Fruit fly (Drosophila melanogaster) whole organism, embryonic: ENCODE measurements around the gene CG9970.

Experiments used
- Adf1 ChIP-seq: fragments of 200-800 bp; sonication (Bioruptor generic); IDR thresholded peaks from 2 replicates; pipeline ENCODE4 v1.3.6; 2022; ENCODE audit warnings: missing biosample characterization, missing genetic modification characterization
- Awh ChIP-seq: fragments of 200-800 bp; sonication (Bioruptor generic); IDR thresholded peaks from 2 replicates; pipeline ENCODE4, ENCODE4 v1.3.6; 2022; ENCODE audit warnings: missing biosample characterization, missing genetic modification characterization
- B-H2 ChIP-seq: fragments of 200-800 bp; sonication (Bioruptor generic); optimal IDR thresholded peaks from 2 replicates; lab custom pipeline; 2018; ENCODE audit warnings: missing biosample characterization, mild to moderate bottlenecking, missing genetic modification characterization
- CG10209 ChIP-seq: fragments of 200-800 bp; sonication (Bioruptor generic); optimal IDR thresholded peaks from 3 replicates; lab custom pipeline; 2017; ENCODE audit warnings: missing biosample characterization, mild to moderate bottlenecking, missing genetic modification characterization, missing genetic modification reagents
- CG10321 ChIP-seq: fragments of 200-800 bp; sonication (Bioruptor generic); IDR thresholded peaks from 2 replicates; pipeline ENCODE4 v1.3.6; 2022; ENCODE audit warnings: missing biosample characterization, missing genetic modification characterization
- CG11085 ChIP-seq: fragments of 200-800 bp; sonication (Bioruptor generic); IDR thresholded peaks from 2 replicates; pipeline ENCODE4 v1.3.6; 2022; ENCODE audit warnings: missing biosample characterization, missing genetic modification characterization
- CG12744 ChIP-seq: fragments of 200-800 bp; sonication (Bioruptor generic); optimal IDR thresholded peaks from 2 replicates; lab custom pipeline; 2016; ENCODE audit warnings: missing biosample characterization, missing genetic modification characterization
- CG14710 ChIP-seq: fragments of 200-800 bp; sonication (Bioruptor generic); optimal IDR thresholded peaks from 3 replicates; lab custom pipeline; 2019; ENCODE audit warnings: missing biosample characterization, mild to moderate bottlenecking, missing genetic modification characterization, moderate library complexity
- CG15601 ChIP-seq: fragments of 200-800 bp; sonication (Bioruptor generic); optimal IDR thresholded peaks from 3 replicates; lab custom pipeline; 2019; ENCODE audit warnings: missing biosample characterization, mild to moderate bottlenecking, missing genetic modification characterization, moderate library complexity
- CG4328 ChIP-seq: fragments of 200-800 bp; sonication (Bioruptor generic); optimal IDR thresholded peaks from 3 replicates; lab custom pipeline; 2017; ENCODE audit warnings: missing biosample characterization, missing genetic modification reagents, missing genetic modification characterization
- CG6765 ChIP-seq: fragments of 200-800 bp; sonication (Bioruptor generic); optimal IDR thresholded peaks from 3 replicates; lab custom pipeline; 2017; ENCODE audit warnings: missing biosample characterization, mild to moderate bottlenecking, missing genetic modification characterization
- CG7556 ChIP-seq: fragments of 200-800 bp; sonication (Bioruptor generic); optimal IDR thresholded peaks from 2 replicates; lab custom pipeline; 2017; ENCODE audit warnings: missing biosample characterization, mild to moderate bottlenecking, missing genetic modification characterization
- CG7928 ChIP-seq: fragments of 200-800 bp; sonication (Bioruptor generic); optimal IDR thresholded peaks from 2 replicates; lab custom pipeline; 2017; ENCODE audit warnings: missing biosample characterization, mild to moderate bottlenecking, missing genetic modification characterization
- CG9727 ChIP-seq: fragments of 200-800 bp; sonication (Bioruptor generic); optimal IDR thresholded peaks from 3 replicates; lab custom pipeline; 2017; ENCODE audit warnings: missing biosample characterization, mild to moderate bottlenecking, missing genetic modification characterization
- CG9817 ChIP-seq: fragments of 200-800 bp; sonication (Bioruptor generic); optimal IDR thresholded peaks from 2 replicates; lab custom pipeline; 2018; ENCODE audit warnings: missing biosample characterization, mild to moderate bottlenecking, missing genetic modification characterization, moderate library complexity
- Chrac-16 ChIP-seq: fragments of 200-800 bp; sonication (Bioruptor generic); optimal IDR thresholded peaks from 3 replicates; lab custom pipeline; 2016; ENCODE audit warnings: missing biosample characterization, missing genetic modification characterization
- Dbx ChIP-seq: fragments of 200-800 bp; sonication (Bioruptor generic); IDR thresholded peaks from 3 replicates; pipeline ENCODE4 v1.3.6; 2022; ENCODE audit warnings: missing biosample characterization, missing genetic modification characterization
- GATAe ChIP-seq: fragments of 200-800 bp; sonication (Bioruptor generic); conservative IDR thresholded peaks from 2 replicates; pipeline ENCODE4 v1.3.6; 2022; ENCODE audit warnings: missing biosample characterization, missing genetic modification characterization
- HLH54F ChIP-seq: fragments of 200-800 bp; sonication (Bioruptor generic); optimal IDR thresholded peaks from 3 replicates; lab custom pipeline; 2016; ENCODE audit warnings: missing biosample characterization, missing genetic modification characterization
- Lpt ChIP-seq: fragments of >200 bp; optimal IDR thresholded peaks from 2 replicates; lab custom pipeline; 2018; ENCODE audit warnings: missing biosample characterization, missing genetic modification characterization
- MESR4 ChIP-seq: fragments of 200-800 bp; sonication (Bioruptor generic); optimal IDR thresholded peaks from 2 replicates; lab custom pipeline; 2018; ENCODE audit warnings: missing biosample characterization, mild to moderate bottlenecking, missing genetic modification characterization, moderate library complexity
- Myb ChIP-seq: fragments of 200-800 bp; sonication (Bioruptor generic); optimal IDR thresholded peaks from 2 replicates; lab custom pipeline; 2016; ENCODE audit warnings: missing biosample characterization, missing genetic modification characterization
- Ptx1 ChIP-seq: fragments of 200-800 bp; sonication (Bioruptor generic); IDR thresholded peaks from 2 replicates; pipeline ENCODE4 v1.3.6; 2022; ENCODE audit warnings: missing biosample characterization, missing genetic modification characterization
- Six4 ChIP-seq: fragments of 200-800 bp; sonication (Bioruptor generic); optimal IDR thresholded peaks from 2 replicates; lab custom pipeline; 2016; ENCODE audit warnings: missing biosample characterization, missing genetic modification characterization
- Sry-β ChIP-seq: fragments of 200-800 bp; sonication (Bioruptor generic); optimal IDR thresholded peaks from 2 replicates; lab custom pipeline; 2018; ENCODE audit warnings: missing biosample characterization, mild to moderate bottlenecking, missing genetic modification characterization, moderate library complexity
- Stat92E ChIP-seq, 3 experiments: fragments of >200 bp in 2 of 3; fragments of 200-800 bp in 1 of 3; sonication (Bioruptor generic) in 1 of 3; optimal IDR thresholded peaks; 2 replicates each; lab custom pipeline; 2017 to 2019; ENCODE audit warnings: missing biosample characterization in 3 of 3, missing genetic modification characterization in 3 of 3, mild to moderate bottlenecking in 1 of 3, moderate library complexity in 1 of 3
- amos ChIP-seq: fragments of 200-800 bp; sonication (Bioruptor generic); IDR thresholded peaks from 2 replicates; pipeline ENCODE4 v1.3.6; 2022; ENCODE audit warnings: missing biosample characterization, missing genetic modification characterization; ENCODE audit not compliant: partially characterized antibody
- ara ChIP-seq: fragments of 200-800 bp; sonication (Bioruptor generic); IDR thresholded peaks from 2 replicates; pipeline ENCODE4 v1.3.6; 2022; ENCODE audit warnings: missing biosample characterization, missing genetic modification characterization
- bab2 ChIP-seq: fragments of 200-800 bp; sonication (Bioruptor generic); optimal IDR thresholded peaks from 2 replicates; lab custom pipeline; 2016; ENCODE audit warnings: missing biosample characterization, missing genetic modification characterization
- cato ChIP-seq: fragments of 200-800 bp; sonication (Bioruptor generic); optimal IDR thresholded peaks from 2 replicates; lab custom pipeline; 2016; ENCODE audit warnings: missing biosample characterization, missing genetic modification characterization, borderline replicate concordance
- caup ChIP-seq: fragments of 200-800 bp; sonication (Bioruptor generic); optimal IDR thresholded peaks from 3 replicates; lab custom pipeline; 2017; ENCODE audit warnings: missing biosample characterization, mild to moderate bottlenecking, missing genetic modification characterization, moderate library complexity; ENCODE audit not compliant: severe bottlenecking
- cg ChIP-seq: fragments of 200-800 bp; sonication (Bioruptor generic); optimal IDR thresholded peaks from 3 replicates; lab custom pipeline; 2019; ENCODE audit warnings: missing biosample characterization, mild to moderate bottlenecking, missing genetic modification characterization, moderate library complexity
- dimm ChIP-seq: fragments of 200-800 bp; sonication (Bioruptor generic); IDR thresholded peaks from 2 replicates; pipeline ENCODE4 v1.3.6; 2022; ENCODE audit warnings: missing biosample characterization, missing genetic modification characterization
- dysf ChIP-seq: fragments of 200-800 bp; sonication (Bioruptor generic); IDR thresholded peaks from 3 replicates; pipeline ENCODE4 v1.3.6; 2022; ENCODE audit warnings: missing biosample characterization, missing genetic modification characterization
- ems ChIP-seq: fragments of 200-800 bp; sonication (Bioruptor generic); optimal IDR thresholded peaks from 3 replicates; lab custom pipeline; 2016; ENCODE audit warnings: missing biosample characterization, missing genetic modification characterization
- esg ChIP-seq: fragments of 200-800 bp; sonication (Bioruptor generic); conservative IDR thresholded peaks from 2 replicates; pipeline ENCODE4 v1.3.6; 2022; ENCODE audit warnings: missing biosample characterization, missing genetic modification characterization
- fru ChIP-seq: fragments of >200 bp; optimal IDR thresholded peaks from 2 replicates; lab custom pipeline; 2017
- h ChIP-seq: fragments of >200 bp; optimal IDR thresholded peaks from 2 replicates; lab custom pipeline; 2017
- ind ChIP-seq: fragments of 200-800 bp; sonication (Bioruptor generic); optimal IDR thresholded peaks from 3 replicates; lab custom pipeline; 2016; ENCODE audit warnings: missing biosample characterization, missing genetic modification characterization
- insv ChIP-seq, 2 experiments: fragments of 200-800 bp; sonication (Bioruptor generic); optimal IDR thresholded peaks; 3 replicates each; lab custom pipeline; 2016 to 2018; ENCODE audit warnings: missing biosample characterization in 2 of 2, missing genetic modification characterization in 2 of 2
- kni ChIP-seq: fragments of 200-800 bp; sonication (Bioruptor generic); optimal IDR thresholded peaks from 3 replicates; lab custom pipeline; 2017; ENCODE audit warnings: mild to moderate bottlenecking, missing biosample characterization, missing genetic modification reagents, missing genetic modification characterization
- nerfin-1 ChIP-seq: fragments of 200-800 bp; sonication (Bioruptor generic); optimal IDR thresholded peaks from 3 replicates; lab custom pipeline; 2019; ENCODE audit warnings: missing biosample characterization, mild to moderate bottlenecking, missing genetic modification characterization, moderate library complexity
- pho ChIP-seq: fragments of 200-800 bp; sonication (Bioruptor generic); optimal IDR thresholded peaks from 2 replicates; lab custom pipeline; 2016; ENCODE audit warnings: missing biosample characterization, missing genetic modification characterization
- row ChIP-seq: fragments of 200-800 bp; sonication (Bioruptor generic); IDR thresholded peaks from 3 replicates; pipeline ENCODE4 v1.3.6; 2022; ENCODE audit warnings: missing biosample characterization, missing genetic modification characterization
- slp2 ChIP-seq: fragments of 200-800 bp; sonication (Bioruptor generic); optimal IDR thresholded peaks from 2 replicates; lab custom pipeline; 2016; ENCODE audit warnings: missing biosample characterization, missing genetic modification characterization
- trem ChIP-seq: fragments of 200-800 bp; optimal IDR thresholded peaks from 3 replicates; lab custom pipeline; 2019; ENCODE audit warnings: missing biosample characterization, mild to moderate bottlenecking, missing genetic modification characterization, moderate library complexity
- twi ChIP-seq: fragments of 200-800 bp; optimal IDR thresholded peaks from 2 replicates; lab custom pipeline; 2019; ENCODE audit warnings: missing biosample characterization, mild to moderate bottlenecking, missing genetic modification characterization, moderate library complexity
- usp ChIP-seq: fragments of >200 bp; optimal IDR thresholded peaks from 2 replicates; lab custom pipeline; 2017; ENCODE audit warnings: missing biosample characterization, missing genetic modification characterization
- vvl ChIP-seq: fragments of 200-800 bp; sonication (Bioruptor generic); IDR thresholded peaks from 2 replicates; pipeline ENCODE4 v1.3.6; 2022; ENCODE audit warnings: missing biosample characterization, missing genetic modification characterization
- zen ChIP-seq: fragments of 200-800 bp; sonication (Bioruptor generic); optimal IDR thresholded peaks from 3 replicates; lab custom pipeline; 2018; ENCODE audit warnings: missing biosample characterization, mild to moderate bottlenecking, missing genetic modification characterization, moderate library complexity
- zfh1 ChIP-seq: fragments of 200-800 bp; sonication (Bioruptor generic); IDR thresholded peaks from 3 replicates; pipeline ENCODE4 v1.3.6; 2022; ENCODE audit warnings: missing biosample characterization, missing genetic modification characterization

The CG9970 gene

dm6 chr3L:2881582-2881981 lies 34.9 kb downstream of the CG9970 start (continued):
- TF ChIP-seq MESR4 (GFP tag; lab: Kevin White, UChicago) (no peak), Adf1 (GFP tag; lab: Robert Waterston, UW) (peak; percentile 6; the same call in 1 of the 2 replicates), HLH54F (GFP tag; lab: Kevin White, UChicago) (no peak), CG9727 (GFP tag; lab: Kevin White, UChicago) (peak; percentile 14), CG10321 (GFP tag; lab: Robert Waterston, UW) (peak; percentile 69), CG14710 (tag; lab: Kevin White, UChicago) (peak; percentile 61), Stat92E (GFP tag; optimal IDR thresholded peaks at IDR 0.05; lab: Kevin White, UChicago) (peak in 1 of 3 experiments; percentile 13), cg (GFP tag; lab: Kevin White, UChicago) (peak; percentile 47), twi (tag; lab: Kevin White, UChicago) (peak; percentile 94), h (lab: Kevin White, UChicago) (no peak), Lpt (GFP tag; lab: Kevin White, UChicago) (peak; percentile 65), trem (tag; lab: Kevin White, UChicago) (peak; percentile 13), zen (tag; lab: Kevin White, UChicago) (peak; percentile 13), bab2 (GFP tag; lab: Kevin White, UChicago) (no peak)

- TF ChIP-seq ems (GFP tag; lab: Kevin White, UChicago) (no peak), Ptx1 (GFP tag; lab: Robert Waterston, UW) (peak; percentile 41; the same call in 1 of the 2 replicates), B-H2 (GFP tag; lab: Kevin White, UChicago) (no peak), CG7928 (no peak), zfh1 (GFP tag; lab: Robert Waterston, UW) (peak; percentile 67), insv (GFP tag; optimal IDR thresholded peaks at IDR 0.05; lab: Kevin White, UChicago) (no peak), esg (GFP tag; lab: Robert Waterston, UW) (no peak), CG9817 (tag; lab: Kevin White, UChicago) (no peak), pho (GFP tag; lab: Kevin White, UChicago) (no peak), CG6765 (no peak), ind (peak; percentile 27), Chrac-16 (GFP tag; lab: Kevin White, UChicago) (no peak), CG10209 (GFP tag; lab: Kevin White, UChicago) (no peak), CG7556 (GFP tag; lab: Kevin White, UChicago) (no peak), CG11085 (GFP tag; lab: Robert Waterston, UW) (no peak), CG12744 (no peak), vvl (GFP tag; lab: Robert Waterston, UW) (peak; percentile 66), Myb (GFP tag; lab: Kevin White, UChicago) (no peak), kni (GFP tag; lab: Kevin White, UChicago) (no peak), dimm (GFP tag; lab: Robert Waterston, UW) (no peak), usp (GFP tag; lab: Kevin White, UChicago) (no peak), slp2 (no peak), CG4328 (GFP tag; lab: Kevin White, UChicago) (no peak), Awh (GFP tag; lab: Robert Waterston, UW) (peak; percentile 60; the same call in 1 of the 2 replicates), dysf (peak; percentile 49; the same call in 2 of the 3 replicates), cato (GFP tag; lab: Kevin White, UChicago) (no peak), ara (peak; percentile 55; the same call in 1 of the 2 replicates), Six4 (GFP tag; lab: Kevin White, UChicago) (no peak), Sry-β (GFP tag; lab: Kevin White, UChicago) (no peak), amos (GFP tag; lab: Robert Waterston, UW) (no peak), CG15601 (tag; lab: Kevin White, UChicago) (no peak), Dbx (GFP tag; lab: Robert Waterston, UW) (no peak), fru (lab: Kevin White, UChicago) (no peak), GATAe (GFP tag; lab: Robert Waterston, UW) (no peak), nerfin-1 (tag; lab: Kevin White, UChicago) (no peak), caup (GFP tag; lab: Kevin White, UChicago) (no peak), row (GFP tag; lab: Robert Waterston, UW) (0 out of 3 replicates have a peak, but pooled peaks have one; percentile 24)
Measured at dm6 chr3L:2879827-2880131, 36.7 kb downstream of the CG9970 start.
